Fruit fly (Drosophila melanogaster) whole organism, embryonic: Measurements from ENCODE around the gene AP-1-2beta.
A peak's percentile ranks its signal among the peaks of the same experiment; 100 is the strongest.

Experiments used
- Bgb ChIP-seq: fragments of 200-800 bp; sonication (Bioruptor generic); IDR thresholded peaks from 2 replicates; pipeline ENCODE4 v1.3.6; 2022; ENCODE audit warnings: missing biosample characterization, missing genetic modification characterization; ENCODE audit not compliant: partially characterized antibody
- CG10267 ChIP-seq: fragments of 200-800 bp; sonication (Bioruptor generic); optimal IDR thresholded peaks from 2 replicates; lab custom pipeline; 2018; ENCODE audit warnings: missing biosample characterization, mild to moderate bottlenecking, missing genetic modification characterization, moderate library complexity
- CG11560 ChIP-seq: fragments of 200-800 bp; sonication (Bioruptor generic); IDR thresholded peaks from 3 replicates; pipeline ENCODE4 v1.3.6; 2022; ENCODE audit warnings: missing biosample characterization, missing genetic modification characterization
- CG12219 ChIP-seq: fragments of 200-800 bp; sonication (Bioruptor generic); optimal IDR thresholded peaks from 3 replicates; lab custom pipeline; 2018; ENCODE audit warnings: missing biosample characterization, mild to moderate bottlenecking, missing genetic modification characterization
- CG12942 ChIP-seq: fragments of 200-800 bp; sonication (Bioruptor generic); optimal IDR thresholded peaks from 3 replicates; lab custom pipeline; 2016; ENCODE audit warnings: missing biosample characterization, missing genetic modification characterization
- CG13123 ChIP-seq: fragments of 200-800 bp; sonication (Bioruptor generic); optimal IDR thresholded peaks from 2 replicates; lab custom pipeline; 2016; ENCODE audit warnings: missing biosample characterization, missing genetic modification characterization
- CG13894 ChIP-seq: fragments of 200-800 bp; sonication (Bioruptor generic); optimal IDR thresholded peaks from 3 replicates; lab custom pipeline; 2018; ENCODE audit warnings: missing biosample characterization, mild to moderate bottlenecking, missing genetic modification characterization, moderate library complexity
- CG14441 ChIP-seq: fragments of 200-800 bp; sonication (Bioruptor generic); IDR thresholded peaks from 2 replicates; pipeline ENCODE4 v1.3.6; 2022; ENCODE audit warnings: missing biosample characterization, missing genetic modification characterization
- CG17802 ChIP-seq: fragments of 200-800 bp; sonication (Bioruptor generic); optimal IDR thresholded peaks from 2 replicates; lab custom pipeline; 2018; ENCODE audit warnings: missing biosample characterization, mild to moderate bottlenecking, missing genetic modification characterization, moderate library complexity
- CG2875 ChIP-seq: fragments of 200-800 bp; sonication (Bioruptor generic); optimal IDR thresholded peaks from 2 replicates; lab custom pipeline; 2017; ENCODE audit warnings: missing biosample characterization, mild to moderate bottlenecking, missing genetic modification characterization, missing genetic modification reagents
- CG3281 ChIP-seq: fragments of 200-800 bp; sonication (Bioruptor generic); optimal IDR thresholded peaks from 3 replicates; lab custom pipeline; 2017; ENCODE audit warnings: missing biosample characterization, mild to moderate bottlenecking, missing genetic modification characterization
- CG33213 ChIP-seq: fragments of 200-800 bp; sonication (Bioruptor generic); optimal IDR thresholded peaks from 3 replicates; lab custom pipeline; 2016; ENCODE audit warnings: missing biosample characterization, missing genetic modification characterization
- CG33557 ChIP-seq: fragments of 200-800 bp; sonication (Bioruptor generic); optimal IDR thresholded peaks from 2 replicates; lab custom pipeline; 2019; ENCODE audit warnings: missing biosample characterization, mild to moderate bottlenecking, missing genetic modification characterization, moderate library complexity
- CG3838 ChIP-seq: fragments of 200-800 bp; sonication (Bioruptor generic); optimal IDR thresholded peaks from 3 replicates; lab custom pipeline; 2016; ENCODE audit warnings: missing biosample characterization, missing genetic modification characterization
- CG6175 ChIP-seq: fragments of 200-800 bp; sonication (Bioruptor generic); IDR thresholded peaks from 3 replicates; pipeline ENCODE4 v1.3.6; 2022; ENCODE audit warnings: missing biosample characterization, missing genetic modification characterization
- CG6765 ChIP-seq: fragments of 200-800 bp; sonication (Bioruptor generic); optimal IDR thresholded peaks from 3 replicates; lab custom pipeline; 2017; ENCODE audit warnings: missing biosample characterization, mild to moderate bottlenecking, missing genetic modification characterization
- CG6813 ChIP-seq: fragments of 200-800 bp; sonication (Bioruptor generic); optimal IDR thresholded peaks from 2 replicates; lab custom pipeline; 2017; ENCODE audit warnings: missing biosample characterization, missing genetic modification characterization, mild to moderate bottlenecking, moderate library complexity, missing genetic modification reagents
- CG6854 ChIP-seq: fragments of 200-800 bp; sonication (Bioruptor generic); optimal IDR thresholded peaks from 3 replicates; lab custom pipeline; 2017; ENCODE audit warnings: missing biosample characterization, mild to moderate bottlenecking, missing genetic modification characterization
- CG8290 ChIP-seq, 3 experiments: fragments of 200-800 bp; sonication (Bioruptor generic); optimal IDR thresholded peaks; 2 replicates each; lab custom pipeline; 2016 to 2019; ENCODE audit warnings: missing biosample characterization in 3 of 3, missing genetic modification characterization in 3 of 3, mild to moderate bottlenecking in 2 of 3, moderate library complexity in 1 of 3
- CG9797 ChIP-seq: fragments of 200-800 bp; sonication (Bioruptor generic); optimal IDR thresholded peaks from 3 replicates; lab custom pipeline; 2018; ENCODE audit warnings: missing biosample characterization, mild to moderate bottlenecking, missing genetic modification characterization
- Dbx ChIP-seq: fragments of 200-800 bp; sonication (Bioruptor generic); IDR thresholded peaks from 3 replicates; pipeline ENCODE4 v1.3.6; 2022; ENCODE audit warnings: missing biosample characterization, missing genetic modification characterization
- Doc3 ChIP-seq: fragments of 200-800 bp; sonication (Bioruptor generic); IDR thresholded peaks from 3 replicates; pipeline ENCODE4 v1.3.6; 2022; ENCODE audit warnings: missing biosample characterization, missing genetic modification characterization; ENCODE audit not compliant: partially characterized antibody
- GATAe ChIP-seq: fragments of 200-800 bp; sonication (Bioruptor generic); conservative IDR thresholded peaks from 2 replicates; pipeline ENCODE4 v1.3.6; 2022; ENCODE audit warnings: missing biosample characterization, missing genetic modification characterization
- Lhr ChIP-seq: fragments of 200-800 bp; sonication (Bioruptor generic); optimal IDR thresholded peaks from 3 replicates; lab custom pipeline; 2017; ENCODE audit warnings: mild to moderate bottlenecking, missing biosample characterization, missing genetic modification reagents, missing genetic modification characterization
- NK7.1 ChIP-seq: fragments of 200-800 bp; sonication (Bioruptor generic); optimal IDR thresholded peaks from 3 replicates; lab custom pipeline; 2016; ENCODE audit warnings: missing biosample characterization, missing genetic modification characterization
- NfI ChIP-seq: fragments of 200-800 bp; sonication (Bioruptor generic); optimal IDR thresholded peaks from 3 replicates; lab custom pipeline; 2018; ENCODE audit warnings: missing biosample characterization, mild to moderate bottlenecking, missing genetic modification characterization, moderate library complexity
- Ptx1 ChIP-seq: fragments of 200-800 bp; sonication (Bioruptor generic); IDR thresholded peaks from 2 replicates; pipeline ENCODE4 v1.3.6; 2022; ENCODE audit warnings: missing biosample characterization, missing genetic modification characterization
- Side ChIP-seq: fragments of 200-800 bp; sonication (Bioruptor generic); optimal IDR thresholded peaks from 2 replicates; lab custom pipeline; 2016; ENCODE audit warnings: missing biosample characterization, missing genetic modification characterization
- Vsx1 ChIP-seq: fragments of 200-800 bp; sonication (Bioruptor generic); optimal IDR thresholded peaks from 2 replicates; lab custom pipeline; 2017; ENCODE audit warnings: missing biosample characterization, mild to moderate bottlenecking, missing genetic modification characterization, missing genetic modification reagents
- aop ChIP-seq: fragments of 200-800 bp; sonication (Bioruptor generic); IDR thresholded peaks from 2 replicates; pipeline ENCODE4 v1.3.6; 2022; ENCODE audit warnings: missing biosample characterization, missing genetic modification characterization
- bsh ChIP-seq, 2 experiments: fragments of 200-800 bp; sonication (Bioruptor generic); optimal IDR thresholded peaks; 2 replicates each; lab custom pipeline; 2017 to 2018; ENCODE audit warnings: mild to moderate bottlenecking in 2 of 2, missing biosample characterization in 2 of 2, missing genetic modification characterization in 2 of 2, moderate library complexity in 1 of 2
- dmrt99B ChIP-seq: fragments of 200-800 bp; sonication (Bioruptor generic); optimal IDR thresholded peaks from 2 replicates; lab custom pipeline; 2018; ENCODE audit warnings: missing biosample characterization, mild to moderate bottlenecking, missing genetic modification characterization, moderate library complexity
- fru ChIP-seq: fragments of >200 bp; optimal IDR thresholded peaks from 2 replicates; lab custom pipeline; 2017
- ftz-f1 ChIP-seq: fragments of 200-800 bp; sonication (Bioruptor generic); optimal IDR thresholded peaks from 2 replicates; lab custom pipeline; 2016; ENCODE audit warnings: missing biosample characterization, missing genetic modification characterization
- h ChIP-seq: fragments of >200 bp; optimal IDR thresholded peaks from 2 replicates; lab custom pipeline; 2017
- her ChIP-seq: fragments of 200-800 bp; sonication (Bioruptor generic); optimal IDR thresholded peaks from 2 replicates; lab custom pipeline; 2016; ENCODE audit warnings: missing biosample characterization, missing genetic modification characterization
- kni ChIP-seq: fragments of 200-800 bp; sonication (Bioruptor generic); optimal IDR thresholded peaks from 3 replicates; lab custom pipeline; 2017; ENCODE audit warnings: mild to moderate bottlenecking, missing biosample characterization, missing genetic modification reagents, missing genetic modification characterization
- mirr ChIP-seq: fragments of 200-800 bp; sonication (Bioruptor generic); optimal IDR thresholded peaks from 3 replicates; lab custom pipeline; 2018; ENCODE audit warnings: missing biosample characterization, mild to moderate bottlenecking, missing genetic modification characterization
- odd ChIP-seq: fragments of 200-800 bp; sonication (Bioruptor generic); optimal IDR thresholded peaks from 2 replicates; lab custom pipeline; 2017; ENCODE audit warnings: missing biosample characterization, mild to moderate bottlenecking, missing genetic modification characterization
- onecut ChIP-seq: fragments of 200-800 bp; sonication (Bioruptor generic); IDR thresholded peaks from 2 replicates; pipeline ENCODE4 v1.3.6; 2022; ENCODE audit warnings: missing biosample characterization, missing genetic modification characterization
- peb ChIP-seq: fragments of 200-800 bp; sonication (Bioruptor generic); IDR thresholded peaks from 2 replicates; pipeline ENCODE4 v1.3.6; 2022; ENCODE audit warnings: missing biosample characterization, missing genetic modification characterization
- pita ChIP-seq: fragments of 200-800 bp; sonication (Bioruptor generic); optimal IDR thresholded peaks from 2 replicates; lab custom pipeline; 2017; ENCODE audit warnings: missing biosample characterization, mild to moderate bottlenecking, missing genetic modification characterization
- psq ChIP-seq: fragments of 200-800 bp; sonication (Bioruptor generic); optimal IDR thresholded peaks from 2 replicates; lab custom pipeline; 2017; ENCODE audit warnings: missing biosample characterization, missing genetic modification characterization
- pzg ChIP-seq: fragments of 200-800 bp; sonication (Bioruptor generic); optimal IDR thresholded peaks from 3 replicates; lab custom pipeline; 2018; ENCODE audit warnings: missing biosample characterization, mild to moderate bottlenecking, missing genetic modification characterization, moderate library complexity
- sens ChIP-seq: fragments of 200-800 bp; sonication (Bioruptor generic); peaks from one replicate; lab custom pipeline; 2016; ENCODE audit warnings: missing biosample characterization, missing genetic modification characterization
- shn ChIP-seq: fragments of 200-800 bp; sonication (Bioruptor generic); optimal IDR thresholded peaks from 3 replicates; lab custom pipeline; 2016; ENCODE audit warnings: missing biosample characterization, missing genetic modification characterization
- sim ChIP-seq: fragments of 200-800 bp; sonication (Bioruptor generic); IDR thresholded peaks from 2 replicates; pipeline ENCODE4 v1.3.6; 2022; ENCODE audit warnings: missing biosample characterization, missing genetic modification characterization
- slou ChIP-seq: fragments of 200-800 bp; sonication (Bioruptor generic); optimal IDR thresholded peaks from 3 replicates; lab custom pipeline; 2016; ENCODE audit warnings: missing biosample characterization, missing genetic modification characterization
- ssp ChIP-seq: fragments of 200-800 bp; sonication (Bioruptor generic); IDR thresholded peaks from 2 replicates; pipeline ENCODE4 v1.3.6; 2022; ENCODE audit warnings: missing biosample characterization, missing genetic modification characterization

Gene AP-1-2beta

DNA sequence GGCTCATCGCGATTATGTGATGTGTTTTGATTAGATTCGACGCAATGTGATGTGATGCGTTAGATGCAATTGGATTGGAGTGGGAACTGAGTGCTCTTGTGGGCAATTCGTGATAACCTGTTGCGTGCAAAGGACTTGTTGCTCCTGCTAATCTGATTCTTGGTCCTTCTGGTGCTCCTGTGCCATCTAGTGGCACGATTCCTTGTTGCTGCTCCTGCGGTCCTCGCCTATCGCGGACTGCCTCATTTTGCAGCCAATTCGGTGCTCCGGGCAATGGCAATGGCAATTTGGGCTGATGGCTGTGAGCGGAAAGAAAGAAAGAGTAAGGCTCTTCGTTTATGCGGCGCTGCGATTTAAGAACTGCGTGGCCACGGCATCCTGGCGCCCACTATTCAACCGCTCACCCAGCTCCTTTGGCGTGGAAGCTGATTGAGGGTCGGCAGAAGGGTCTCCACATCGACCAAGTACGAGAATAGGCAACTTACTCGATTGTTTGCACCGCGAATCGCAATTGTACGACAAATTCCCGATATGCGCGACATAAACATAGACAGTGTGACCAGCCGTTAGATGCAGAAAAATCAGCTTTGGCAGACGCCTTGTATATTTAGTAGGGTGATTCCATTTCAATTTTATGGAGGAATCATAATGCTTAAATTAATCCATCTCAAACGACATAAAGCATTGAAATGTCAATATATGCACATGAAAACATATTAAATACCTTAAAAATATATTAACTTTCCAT is 37.7 kb upstream of the AP-1-2beta start, which contains the start of gene Mer (continued):
- no peak for TF ChIP-seq Vsx1
- TF ChIP-seq Doc3: no peak
- TF ChIP-seq GATAe (GFP tag; lab: Robert Waterston, UW): no peak
- TF ChIP-seq Ptx1 (GFP tag; lab: Robert Waterston, UW): peak; percentile 81
- TF ChIP-seq CG6854: peak; percentile 75
- TF ChIP-seq CG14441 (GFP tag; lab: Robert Waterston, UW): peak; percentile 77
- TF ChIP-seq ssp (GFP tag; lab: Robert Waterston, UW): peak; percentile 62
- TF ChIP-seq fru (lab: Kevin White, UChicago): no peak
- peak; percentile 79 for TF ChIP-seq NK7.1 (GFP tag; lab: Kevin White, UChicago)
- peak; percentile 71 for TF ChIP-seq CG10267 (tag; lab: Kevin White, UChicago)
- peak; percentile 63 for TF ChIP-seq CG2875
- peak; percentile 86 for TF ChIP-seq CG12219 (GFP tag; lab: Kevin White, UChicago)
- TF ChIP-seq CG12942 (GFP tag; lab: Kevin White, UChicago): peak; percentile 79
- TF ChIP-seq NfI (GFP tag; lab: Kevin White, UChicago): peak; percentile 86
- no peak for TF ChIP-seq h
- peak; percentile 73 for TF ChIP-seq CG33557 (GFP tag; lab: Kevin White, UChicago)
- TF ChIP-seq her (GFP tag; lab: Kevin White, UChicago): peak; percentile 91
- peak; percentile 85 for TF ChIP-seq mirr (GFP tag; lab: Kevin White, UChicago)
- TF ChIP-seq odd: peak; percentile 71
- TF ChIP-seq shn (GFP tag; lab: Kevin White, UChicago): peak; percentile 89
- peak; percentile 78 for TF ChIP-seq onecut
- TF ChIP-seq Side: peak; percentile 90
- TF ChIP-seq sim (GFP tag; lab: Robert Waterston, UW): peak; percentile 67
- peak; percentile 76 to 82 for TF ChIP-seq bsh (GFP tag; optimal IDR thresholded peaks at IDR 0.05; lab: Kevin White, UChicago)
- peak; percentile 73 for TF ChIP-seq ftz-f1 (GFP tag; lab: Kevin White, UChicago)
- TF ChIP-seq CG11560 (tag; lab: Robert Waterston, UW): 0 out of 3 replicates have a peak, but pooled peaks have one; percentile 36
- TF ChIP-seq CG33213 (GFP tag; lab: Kevin White, UChicago): peak; percentile 76
- peak; percentile 53 for TF ChIP-seq Lhr
- peak; percentile 59 for TF ChIP-seq slou (GFP tag; lab: Kevin White, UChicago)
- peak; percentile 44 for TF ChIP-seq psq (GFP tag; lab: Kevin White, UChicago)
- no peak for TF ChIP-seq aop (GFP tag; lab: Robert Waterston, UW)
- TF ChIP-seq CG6765 (GFP tag; lab: Kevin White, UChicago): peak; percentile 78
- TF ChIP-seq pzg (GFP tag; lab: Kevin White, UChicago): peak; percentile 55
- TF ChIP-seq kni (GFP tag; lab: Kevin White, UChicago): peak; percentile 1
- TF ChIP-seq CG3838 (GFP tag; lab: Kevin White, UChicago): no peak
- peak; percentile 84 for TF ChIP-seq dmrt99B
- TF ChIP-seq peb (GFP tag; lab: Robert Waterston, UW): peak; percentile 55; the same call in 1 of the 2 replicates
- TF ChIP-seq Bgb (GFP tag; lab: Robert Waterston, UW): peak; percentile 13; the same call in 1 of the 2 replicates
- TF ChIP-seq CG13123 (GFP tag; lab: Kevin White, UChicago): peak; percentile 40
- TF ChIP-seq CG6175 (GFP tag; lab: Robert Waterston, UW): peak; percentile 62; the same call in 1 of the 3 replicates
- TF ChIP-seq sens (GFP tag; lab: Kevin White, UChicago): peak; percentile 95
- TF ChIP-seq CG9797 (GFP tag; lab: Kevin White, UChicago): peak; percentile 67
- TF ChIP-seq CG6813: peak; percentile 71
- TF ChIP-seq CG3281 (GFP tag; lab: Kevin White, UChicago): peak; percentile 90
- peak; percentile 39 for TF ChIP-seq CG17802 (tag; lab: Kevin White, UChicago)
- peak; percentile 85 for TF ChIP-seq CG8290 (GFP tag; optimal IDR thresholded peaks at IDR 0.05; lab: Kevin White, UChicago)
- TF ChIP-seq CG8290 (tag; optimal IDR thresholded peaks at IDR 0.05; lab: Kevin White, UChicago): peak; percentile 49 to 97
- peak; percentile 80; the same call in 2 of the 3 replicates for TF ChIP-seq Dbx (GFP tag; lab: Robert Waterston, UW)
- TF ChIP-seq pita (GFP tag; lab: Kevin White, UChicago): no peak
- TF ChIP-seq CG13894 (tag; lab: Kevin White, UChicago): peak; percentile 84
